Fruit fly (Drosophila melanogaster): ENCODE measurements around the gene CG11563.

Gene CG11563

DNA sequence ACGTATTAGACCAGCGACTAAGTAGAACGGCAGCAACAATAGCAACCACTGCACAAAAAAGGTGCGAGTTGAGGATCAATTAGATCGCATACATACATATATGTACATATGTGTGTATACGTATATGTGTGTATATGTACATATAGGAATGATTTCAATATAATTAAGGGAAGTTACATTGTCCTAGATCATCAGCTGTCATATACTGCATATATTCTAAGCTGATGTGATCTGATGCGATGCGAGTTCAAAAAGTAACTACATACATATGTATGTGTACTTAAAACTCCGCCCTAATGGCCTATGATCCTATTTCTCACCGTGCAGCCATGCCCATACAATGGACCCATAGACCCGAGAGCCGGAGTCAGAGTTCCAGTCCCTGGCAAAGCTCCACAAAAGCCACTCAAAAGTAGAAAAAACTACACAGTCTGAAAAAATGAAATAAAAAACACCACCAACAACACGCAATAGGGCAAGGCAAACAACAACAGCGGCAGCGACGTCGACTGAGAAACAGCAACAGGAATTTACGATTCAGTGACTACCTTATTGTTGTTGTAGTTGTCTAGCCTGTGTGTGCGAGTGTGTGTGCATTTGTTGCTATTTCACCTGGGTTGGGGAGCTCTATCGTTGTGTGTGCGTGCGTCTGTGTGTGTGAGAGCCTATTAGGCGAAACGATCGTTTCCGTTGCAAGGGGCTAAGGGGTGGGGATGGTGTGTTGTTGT is 13.5 kb upstream of the CG11563 start (continued):
- TF ChIP-seq CG15479 (GFP tag; optimal IDR thresholded peaks at IDR 0.05): no peak
- TF ChIP-seq CG9932 (GFP tag; IDR thresholded peaks at IDR 0.05): peak; percentile 7; the same call in 1 of the 2 replicates
- TF ChIP-seq CG10462 (GFP tag; optimal IDR thresholded peaks at IDR 0.05): no peak
- no peak for TF ChIP-seq CG31224 (GFP tag; IDR thresholded peaks at IDR 0.05)
- no peak for TF ChIP-seq CG11398 (GFP tag; optimal IDR thresholded peaks at IDR 0.05)
- TF ChIP-seq Hey (tag; optimal IDR thresholded peaks at IDR 0.05): no peak
- TF ChIP-seq Fer3 (tag; optimal IDR thresholded peaks at IDR 0.05): peak; percentile 39
- no peak for TF ChIP-seq toy (GFP tag; IDR thresholded peaks at IDR 0.05)
- peak; percentile 45 for TF ChIP-seq CG30403 (GFP tag; optimal IDR thresholded peaks at IDR 0.05)
- TF ChIP-seq CG31388 (GFP tag; optimal IDR thresholded peaks at IDR 0.05): no peak
- TF ChIP-seq Bdp1 (GFP tag; optimal IDR thresholded peaks at IDR 0.05): no peak
- peak; percentile 47; the same call in 1 of the 2 replicates for TF ChIP-seq Drgx (GFP tag; IDR thresholded peaks at IDR 0.05)
- no peak for TF ChIP-seq dan (GFP tag; IDR thresholded peaks at IDR 0.05)
- no peak for TF ChIP-seq Dip3 (GFP tag; optimal IDR thresholded peaks at IDR 0.05)
- no peak for TF ChIP-seq CG3407 (GFP tag; optimal IDR thresholded peaks at IDR 0.05)
- TF ChIP-seq Atf3 (GFP tag; optimal IDR thresholded peaks at IDR 0.05): no peak
- peak; percentile 54 for TF ChIP-seq gem (tag; optimal IDR thresholded peaks at IDR 0.05)
- no peak for TF ChIP-seq MESR4 (GFP tag; optimal IDR thresholded peaks at IDR 0.05)
- no peak for TF ChIP-seq CG1602 (GFP tag; optimal IDR thresholded peaks at IDR 0.05)
- TF ChIP-seq CG13894 (tag; optimal IDR thresholded peaks at IDR 0.05): no peak
- TF ChIP-seq MTF-1 (GFP tag; optimal IDR thresholded peaks at IDR 0.05; ENCODE audit: borderline replicate concordance): no peak
- no peak for TF ChIP-seq CG9797 (GFP tag; optimal IDR thresholded peaks at IDR 0.05)
- TF ChIP-seq CG11085 (GFP tag; IDR thresholded peaks at IDR 0.05): no peak
- TF ChIP-seq B-H1 (GFP tag; IDR thresholded peaks at IDR 0.05): no peak
- TF ChIP-seq Doc2 (GFP tag; IDR thresholded peaks at IDR 0.05): no peak
- TF ChIP-seq TFAM (GFP tag; optimal IDR thresholded peaks at IDR 0.05): no peak
- TF ChIP-seq CG34422 (GFP tag; IDR thresholded peaks at IDR 0.05): 0 out of 3 replicates have a peak, but pooled peaks have one; percentile 7
- no peak for TF ChIP-seq CG4730 (GFP tag; IDR thresholded peaks at IDR 0.05)
- TF ChIP-seq Six4 (GFP tag; optimal IDR thresholded peaks at IDR 0.05): peak; percentile 11
- no peak for TF ChIP-seq CG12071 (GFP tag; optimal IDR thresholded peaks at IDR 0.05)
- no peak for TF ChIP-seq CG11247 (GFP tag; IDR thresholded peaks at IDR 0.05)
- peak; percentile 33 for TF ChIP-seq CG10979 (tag; optimal IDR thresholded peaks at IDR 0.05)
- peak; percentile 46 for TF ChIP-seq pros (GFP tag; optimal IDR thresholded peaks at IDR 0.05)
- peak; percentile 6 for TF ChIP-seq Sox100B (GFP tag; optimal IDR thresholded peaks at IDR 0.05)
- TF ChIP-seq CG6272 (GFP tag; IDR thresholded peaks at IDR 0.05): no peak
- TF ChIP-seq CG7839 (tag; optimal IDR thresholded peaks at IDR 0.05): peak; percentile 34
- no peak for TF ChIP-seq emc (GFP tag; optimal IDR thresholded peaks at IDR 0.05)
- TF ChIP-seq CG34224 (GFP tag; IDR thresholded peaks at IDR 0.05; ENCODE audit: partially characterized antibody): no peak
- TF ChIP-seq CG2129 (GFP tag; IDR thresholded peaks at IDR 0.05; ENCODE audit: partially characterized antibody): no peak
- no peak for TF ChIP-seq knrl (GFP tag; IDR thresholded peaks at IDR 0.05; ENCODE audit: partially characterized antibody)
- no peak for TF ChIP-seq lov (optimal IDR thresholded peaks at IDR 0.05)
- no peak for TF ChIP-seq lov (GFP tag; IDR thresholded peaks at IDR 0.05)
- no peak for TF ChIP-seq fu2 (GFP tag; optimal IDR thresholded peaks at IDR 0.05)
- no peak for TF ChIP-seq CG18764 (GFP tag; optimal IDR thresholded peaks at IDR 0.05)
- TF ChIP-seq CG43689 (GFP tag; IDR thresholded peaks at IDR 0.05): no peak
- no peak for TF ChIP-seq gcm (GFP tag; optimal IDR thresholded peaks at IDR 0.05)
- no peak for TF ChIP-seq CG15073 (GFP tag; optimal IDR thresholded peaks at IDR 0.05)
- no peak for TF ChIP-seq CG7357 (GFP tag; IDR thresholded peaks at IDR 0.05)
- peak; percentile 4 for TF ChIP-seq jing (GFP tag; optimal IDR thresholded peaks at IDR 0.05)
- TF ChIP-seq gt (GFP tag; IDR thresholded peaks at IDR 0.05): no peak
- no peak for TF ChIP-seq nom (GFP tag; optimal IDR thresholded peaks at IDR 0.05)
